Fruit fly (Drosophila melanogaster): ENCODE results near the gene CG4972.

The CG4972 gene

dm6 chr2L:10299077-10299809 lies 15.3 kb upstream of the CG4972 start:
- no peak for TF ChIP-seq noc (tag; optimal IDR thresholded peaks at IDR 0.05)

dm6 chr2L:10299810-10300147 lies 14.8 kb upstream of the CG4972 start, which contains the start of gene CYLD:
TSS of gene CYLD (minus strand) at chr2L:10299847.
- TF ChIP-seq noc (tag; optimal IDR thresholded peaks at IDR 0.05) = no peak

- TF ChIP-seq noc (tag; optimal IDR thresholded peaks at IDR 0.05) = no peak
Observed at dm6 chr2L:10301918-10302317, 12.7 kb upstream of the CG4972 start, which contains the start of gene CG13138. TSS of gene CG13138 (minus strand) at chr2L:10302018.

- no peak for TF ChIP-seq noc (tag; optimal IDR thresholded peaks at IDR 0.05)
Observed at dm6 chr2L:10303786-10304185, 10.8 kb upstream of the CG4972 start, which contains the start of gene nmd. TSS of gene nmd (minus strand) at chr2L:10303947.

dm6 chr2L:10305538-10306147 lies 8.9 kb upstream of the CG4972 start:
- TF ChIP-seq noc (tag; optimal IDR thresholded peaks at IDR 0.05) = peak; percentile 64

dm6 chr2L:10306518-10307260 lies 7.9 kb upstream of the CG4972 start, which contains the start of the genes CG5390 and CG4968:
TSS of gene CG5390 (minus strand) at chr2L:10306594.
TSS of gene CG4968 (plus strand) at chr2L:10306922.
- TF ChIP-seq noc (tag; optimal IDR thresholded peaks at IDR 0.05) = peak; percentile 59

dm6 chr2L:10310614-10311382 lies 3.8 kb upstream of the CG4972 start, which contains the start of gene Cdk5alpha:
TSS of gene Cdk5alpha (minus strand) at chr2L:10310956.
- no peak for TF ChIP-seq noc (tag; optimal IDR thresholded peaks at IDR 0.05)

dm6 chr2L:10311822-10312221 lies 2.8 kb upstream of the CG4972 start:
- TF ChIP-seq noc (tag; optimal IDR thresholded peaks at IDR 0.05) = no peak

- TF ChIP-seq noc (tag; optimal IDR thresholded peaks at IDR 0.05) = no peak
Observed at dm6 chr2L:10315888-10316287, 1.3 kb downstream of the CG4972 start.

- TF ChIP-seq noc (tag; optimal IDR thresholded peaks at IDR 0.05) = peak; percentile 23
Observed at dm6 chr2L:10320174-10320775, 5.7 kb downstream of the CG4972 start.

- TF ChIP-seq noc (tag; optimal IDR thresholded peaks at IDR 0.05) = no peak
Observed at dm6 chr2L:10321036-10321583, 6.5 kb downstream of the CG4972 start.

dm6 chr2L:10321612-10322011 lies 7.0 kb downstream of the CG4972 start:
- peak; percentile 35 for TF ChIP-seq noc (tag; optimal IDR thresholded peaks at IDR 0.05)

dm6 chr2L:10322176-10322575 lies 7.6 kb downstream of the CG4972 start, which contains the start of gene CG4995:
TSS of gene CG4995 (plus strand) at chr2L:10322476.
- no peak for TF ChIP-seq noc (tag; optimal IDR thresholded peaks at IDR 0.05)

- peak; percentile 62 for TF ChIP-seq noc (tag; optimal IDR thresholded peaks at IDR 0.05)
Observed at dm6 chr2L:10322773-10323487, 8.3 kb downstream of the CG4972 start, which contains the start of gene CG5381. TSS of gene CG5381 (minus strand) at chr2L:10323102.

Measured in whole organism, larva.